Worm (Caenorhabditis elegans) whole organism, L4 larva: ENCODE measurements around the gene usp-46.

ENCODE experiments used
- F49E8.2 ChIP-seq: sonication (generic microtip); optimal IDR thresholded peaks from 2 replicates; lab custom pipeline; 2016; ENCODE audit warnings: missing compliant biosample characterization, mild to moderate bottlenecking, missing genetic modification characterization, borderline replicate concordance
- ama-1 ChIP-seq: fragments of 150-350 bp; optimal IDR thresholded peaks from 2 replicates; lab custom pipeline; 2014; ENCODE audit warnings: inconsistent platforms, mixed read lengths
- daf-16 ChIP-seq, 3 experiments: sonication (generic microtip); optimal IDR thresholded peaks; 2 replicates each; lab custom pipeline; 2016 to 2017; ENCODE audit warnings: missing genetic modification characterization in 3 of 3, missing genetic modification reagents in 3 of 3, mild to moderate bottlenecking in 2 of 3, missing compliant biosample characterization in 2 of 3, missing biosample characterization in 1 of 3, moderate library complexity in 1 of 3
- dmd-9 ChIP-seq: fragments of 200-800 bp; sonication (Bioruptor generic); IDR thresholded peaks from 2 replicates; pipeline ENCODE4 v1.3.6; 2022; ENCODE audit warnings: missing genetic modification reagents, missing genetic modification characterization, missing compliant biosample characterization
- hlh-11 ChIP-seq: fragments of 200-800 bp; sonication (Bioruptor generic); optimal IDR thresholded peaks from 2 replicates; lab custom pipeline; 2018; ENCODE audit warnings: mild to moderate bottlenecking, missing genetic modification characterization, missing compliant biosample characterization
- nhr-41 ChIP-seq: fragments of 200-800 bp; sonication (Bioruptor generic); IDR thresholded peaks from 2 replicates; pipeline ENCODE4 v1.3.6; 2022; ENCODE audit warnings: missing genetic modification reagents, missing genetic modification characterization, missing compliant biosample characterization
- pqm-1 ChIP-seq: sonication (generic microtip); optimal IDR thresholded peaks from 2 replicates; lab custom pipeline; 2017; ENCODE audit warnings: missing biosample characterization, missing genetic modification characterization
- unc-39 ChIP-seq: sonication (generic microtip); optimal IDR thresholded peaks from 2 replicates; lab custom pipeline; 2017; ENCODE audit warnings: missing biosample characterization, missing genetic modification characterization

- TF ChIP-seq ama-1 = no peak
- TF ChIP-seq F49E8.2 (tag; lab: Kevin White, UChicago) = no peak
- TF ChIP-seq nhr-41 = no peak
- no peak for TF ChIP-seq unc-39
- no peak for TF ChIP-seq hlh-11 (tag; lab: Kevin White, UChicago)
- TF ChIP-seq dmd-9 (GFP tag; lab: Robert Waterston, UW) = no peak
- TF ChIP-seq pqm-1 = no peak
- TF ChIP-seq daf-16 (GFP tag; optimal IDR thresholded peaks at IDR 0.05; lab: Kevin White, UChicago) = no peak
- no peak for TF ChIP-seq daf-16 (tag; optimal IDR thresholded peaks at IDR 0.05; lab: Kevin White, UChicago)
Measured at ce11 chrIII:9770590-9770989, 5.8 kb upstream of the usp-46 start.
